Fruit fly (Drosophila melanogaster) whole organism, embryonic: Measurements from ENCODE around the gene Usp8.

Source experiments
- Adf1 ChIP-seq: fragments of 200-800 bp; sonication (Bioruptor generic); IDR thresholded peaks from 2 replicates; pipeline ENCODE4 v1.3.6; 2022; ENCODE audit warnings: missing biosample characterization, missing genetic modification characterization
- Aef1 ChIP-seq: fragments of 200-800 bp; sonication (Bioruptor generic); IDR thresholded peaks from 3 replicates; pipeline ENCODE4 v1.3.6; 2022; ENCODE audit warnings: missing biosample characterization, missing genetic modification characterization
- CG10321 ChIP-seq: fragments of 200-800 bp; sonication (Bioruptor generic); IDR thresholded peaks from 2 replicates; pipeline ENCODE4 v1.3.6; 2022; ENCODE audit warnings: missing biosample characterization, missing genetic modification characterization
- CG10431 ChIP-seq: fragments of 200-800 bp; sonication (Bioruptor generic); optimal IDR thresholded peaks from 3 replicates; lab custom pipeline; 2018; ENCODE audit warnings: missing biosample characterization, mild to moderate bottlenecking, missing genetic modification characterization
- CG12391 ChIP-seq: fragments of 200-800 bp; sonication (Bioruptor generic); optimal IDR thresholded peaks from 3 replicates; lab custom pipeline; 2018; ENCODE audit warnings: missing biosample characterization, mild to moderate bottlenecking, missing genetic modification characterization, moderate library complexity
- CG18476 ChIP-seq: fragments of 200-800 bp; sonication (Bioruptor generic); optimal IDR thresholded peaks from 2 replicates; lab custom pipeline; 2016; ENCODE audit warnings: missing biosample characterization, mild to moderate bottlenecking, missing genetic modification characterization
- CG18599 ChIP-seq: fragments of 200-800 bp; sonication (Bioruptor generic); optimal IDR thresholded peaks from 3 replicates; lab custom pipeline; 2017; ENCODE audit warnings: missing biosample characterization, missing genetic modification characterization, mild to moderate bottlenecking, moderate library complexity, missing genetic modification reagents
- CG2889 ChIP-seq: fragments of 200-800 bp; sonication (Bioruptor generic); IDR thresholded peaks from 3 replicates; pipeline ENCODE4 v1.3.6; 2022; ENCODE audit warnings: missing biosample characterization, missing genetic modification characterization
- CG30403 ChIP-seq: fragments of 200-800 bp; sonication (Bioruptor generic); optimal IDR thresholded peaks from 3 replicates; lab custom pipeline; 2016; ENCODE audit warnings: missing biosample characterization, missing genetic modification characterization
- CG31365 ChIP-seq: fragments of 200-800 bp; sonication (Bioruptor generic); optimal IDR thresholded peaks from 2 replicates; lab custom pipeline; 2018; ENCODE audit warnings: missing biosample characterization, mild to moderate bottlenecking, missing genetic modification characterization
- CG3163 ChIP-seq: fragments of 200-800 bp; sonication (Bioruptor generic); optimal IDR thresholded peaks from 3 replicates; lab custom pipeline; 2016; ENCODE audit warnings: missing biosample characterization, missing genetic modification characterization
- CG3726 ChIP-seq: fragments of 200-800 bp; sonication (Bioruptor generic); IDR thresholded peaks from 3 replicates; pipeline ENCODE4, ENCODE4 v1.3.6; 2022; ENCODE audit warnings: missing biosample characterization, missing genetic modification characterization
- CG3995 ChIP-seq: fragments of 200-800 bp; sonication (Bioruptor generic); optimal IDR thresholded peaks from 3 replicates; lab custom pipeline; 2016; ENCODE audit warnings: missing biosample characterization, missing genetic modification characterization
- CG4328 ChIP-seq: fragments of 200-800 bp; sonication (Bioruptor generic); optimal IDR thresholded peaks from 3 replicates; lab custom pipeline; 2017; ENCODE audit warnings: missing biosample characterization, missing genetic modification reagents, missing genetic modification characterization
- CG4617 ChIP-seq: fragments of 200-800 bp; sonication (Bioruptor generic); optimal IDR thresholded peaks from 3 replicates; lab custom pipeline; 2016; ENCODE audit warnings: missing biosample characterization, missing genetic modification characterization, borderline replicate concordance
- CG6813 ChIP-seq: fragments of 200-800 bp; sonication (Bioruptor generic); optimal IDR thresholded peaks from 2 replicates; lab custom pipeline; 2017; ENCODE audit warnings: missing biosample characterization, missing genetic modification characterization, mild to moderate bottlenecking, moderate library complexity, missing genetic modification reagents
- CG7987 ChIP-seq: fragments of 200-800 bp; sonication (Bioruptor generic); optimal IDR thresholded peaks from 2 replicates; lab custom pipeline; 2018; ENCODE audit warnings: missing biosample characterization, mild to moderate bottlenecking, missing genetic modification characterization, moderate library complexity
- CG8478 ChIP-seq: fragments of >200 bp; optimal IDR thresholded peaks from 2 replicates; lab custom pipeline; 2018
- CG8944 ChIP-seq: fragments of 200-800 bp; sonication (Bioruptor generic); optimal IDR thresholded peaks from 3 replicates; lab custom pipeline; 2016; ENCODE audit warnings: missing biosample characterization, missing genetic modification characterization
- CG9727 ChIP-seq: fragments of 200-800 bp; sonication (Bioruptor generic); optimal IDR thresholded peaks from 3 replicates; lab custom pipeline; 2017; ENCODE audit warnings: missing biosample characterization, mild to moderate bottlenecking, missing genetic modification characterization
- CG9817 ChIP-seq: fragments of 200-800 bp; sonication (Bioruptor generic); optimal IDR thresholded peaks from 2 replicates; lab custom pipeline; 2018; ENCODE audit warnings: missing biosample characterization, mild to moderate bottlenecking, missing genetic modification characterization, moderate library complexity
- CTCF ChIP-seq: fragments of 200-800 bp; sonication (Bioruptor generic); optimal IDR thresholded peaks from 2 replicates; lab custom pipeline; 2017; ENCODE audit warnings: missing biosample characterization, mild to moderate bottlenecking, missing genetic modification characterization, moderate library complexity
- MESR4 ChIP-seq: fragments of 200-800 bp; sonication (Bioruptor generic); optimal IDR thresholded peaks from 2 replicates; lab custom pipeline; 2018; ENCODE audit warnings: missing biosample characterization, mild to moderate bottlenecking, missing genetic modification characterization, moderate library complexity
- Myb ChIP-seq: fragments of 200-800 bp; sonication (Bioruptor generic); optimal IDR thresholded peaks from 2 replicates; lab custom pipeline; 2016; ENCODE audit warnings: missing biosample characterization, missing genetic modification characterization
- NFAT ChIP-seq: fragments of 200-800 bp; sonication (Bioruptor generic); IDR thresholded peaks from 2 replicates; pipeline ENCODE4 v1.3.6; 2022; ENCODE audit warnings: missing biosample characterization, missing genetic modification characterization
- Nf-YA ChIP-seq: fragments of 200-800 bp; sonication (Bioruptor generic); IDR thresholded peaks from 2 replicates; pipeline ENCODE4 v1.3.6; 2022; ENCODE audit warnings: missing biosample characterization, missing genetic modification characterization
- Nf-YC ChIP-seq: fragments of 200-800 bp; optimal IDR thresholded peaks from 3 replicates; lab custom pipeline; 2019; ENCODE audit warnings: missing biosample characterization, mild to moderate bottlenecking, missing genetic modification characterization, moderate library complexity
- Sry-δ ChIP-seq: fragments of 200-800 bp; sonication (Bioruptor generic); optimal IDR thresholded peaks from 2 replicates; lab custom pipeline; 2016; ENCODE audit warnings: missing biosample characterization, missing genetic modification characterization
- Tbp ChIP-seq: fragments of >200 bp; optimal IDR thresholded peaks from 2 replicates; lab custom pipeline; 2018; ENCODE audit warnings: missing biosample characterization, missing genetic modification characterization
- YL-1 ChIP-seq: fragments of 200-800 bp; sonication (Bioruptor generic); optimal IDR thresholded peaks from 3 replicates; lab custom pipeline; 2017; ENCODE audit warnings: missing biosample characterization, mild to moderate bottlenecking, missing genetic modification characterization
- ab ChIP-seq: fragments of 200-800 bp; sonication (Bioruptor generic); optimal IDR thresholded peaks from 2 replicates; lab custom pipeline; 2016; ENCODE audit warnings: missing biosample characterization, missing genetic modification characterization
- aop ChIP-seq: fragments of 200-800 bp; sonication (Bioruptor generic); IDR thresholded peaks from 2 replicates; pipeline ENCODE4 v1.3.6; 2022; ENCODE audit warnings: missing biosample characterization, missing genetic modification characterization
- cad ChIP-seq: fragments of >200 bp; optimal IDR thresholded peaks from 2 replicates; lab custom pipeline; 2017; ENCODE audit warnings: missing biosample characterization, missing genetic modification characterization
- cg ChIP-seq: fragments of 200-800 bp; sonication (Bioruptor generic); optimal IDR thresholded peaks from 3 replicates; lab custom pipeline; 2019; ENCODE audit warnings: missing biosample characterization, mild to moderate bottlenecking, missing genetic modification characterization, moderate library complexity
- chinmo ChIP-seq: fragments of 200-800 bp; sonication (Bioruptor generic); IDR thresholded peaks from 4 replicates; pipeline ENCODE4 v1.3.6; 2022; ENCODE audit warnings: missing biosample characterization, missing genetic modification characterization; ENCODE audit not compliant: partially characterized antibody
- chm ChIP-seq: fragments of 200-800 bp; sonication (Bioruptor generic); IDR thresholded peaks from 2 replicates; pipeline ENCODE4 v1.3.6; 2022; ENCODE audit warnings: missing biosample characterization, missing genetic modification characterization
- ci ChIP-seq: fragments of 200-800 bp; sonication (Bioruptor generic); IDR thresholded peaks from 3 replicates; pipeline ENCODE4 v1.3.6; 2022; ENCODE audit warnings: missing biosample characterization, missing genetic modification characterization
- crol ChIP-seq: fragments of 200-800 bp; sonication (Bioruptor generic); IDR thresholded peaks from 2 replicates; pipeline ENCODE4 v1.3.6; 2022; ENCODE audit warnings: missing biosample characterization, missing genetic modification characterization
- danr ChIP-seq: fragments of 200-800 bp; sonication (Bioruptor generic); IDR thresholded peaks from 2 replicates; pipeline ENCODE4 v1.3.6; 2022; ENCODE audit warnings: missing biosample characterization, missing genetic modification characterization
- fd64A ChIP-seq: fragments of 200-800 bp; sonication (Bioruptor generic); optimal IDR thresholded peaks from 3 replicates; lab custom pipeline; 2018; ENCODE audit warnings: missing biosample characterization, mild to moderate bottlenecking, missing genetic modification characterization
- gsb-n ChIP-seq: fragments of 200-800 bp; sonication (Bioruptor generic); optimal IDR thresholded peaks from 3 replicates; lab custom pipeline; 2018; ENCODE audit warnings: missing biosample characterization, mild to moderate bottlenecking, missing genetic modification characterization
- nerfin-1 ChIP-seq: fragments of 200-800 bp; sonication (Bioruptor generic); optimal IDR thresholded peaks from 3 replicates; lab custom pipeline; 2019; ENCODE audit warnings: missing biosample characterization, mild to moderate bottlenecking, missing genetic modification characterization, moderate library complexity
- nerfin-2 ChIP-seq: fragments of 200-800 bp; sonication (Bioruptor generic); IDR thresholded peaks from 2 replicates; pipeline ENCODE4 v1.3.6; 2022; ENCODE audit warnings: missing biosample characterization, missing genetic modification characterization; ENCODE audit not compliant: partially characterized antibody
- nom ChIP-seq: fragments of 200-800 bp; sonication (Bioruptor generic); optimal IDR thresholded peaks from 2 replicates; lab custom pipeline; 2017; ENCODE audit warnings: missing biosample characterization, missing genetic modification characterization, mild to moderate bottlenecking, moderate library complexity, missing genetic modification reagents
- peb ChIP-seq: fragments of 200-800 bp; sonication (Bioruptor generic); IDR thresholded peaks from 2 replicates; pipeline ENCODE4 v1.3.6; 2022; ENCODE audit warnings: missing biosample characterization, missing genetic modification characterization
- sens ChIP-seq: fragments of 200-800 bp; sonication (Bioruptor generic); peaks from one replicate; lab custom pipeline; 2016; ENCODE audit warnings: missing biosample characterization, missing genetic modification characterization
- sens-2 ChIP-seq: fragments of 200-800 bp; sonication (Bioruptor generic); IDR thresholded peaks from 2 replicates; pipeline ENCODE4 v1.3.6; 2022; ENCODE audit warnings: missing biosample characterization, missing genetic modification characterization
- shn ChIP-seq: fragments of 200-800 bp; sonication (Bioruptor generic); optimal IDR thresholded peaks from 3 replicates; lab custom pipeline; 2016; ENCODE audit warnings: missing biosample characterization, missing genetic modification characterization
- sr ChIP-seq: fragments of 200-800 bp; sonication (Bioruptor generic); IDR thresholded peaks from 3 replicates; pipeline ENCODE4 v1.3.6; 2022; ENCODE audit warnings: missing biosample characterization, missing genetic modification characterization
- ssp ChIP-seq: fragments of 200-800 bp; sonication (Bioruptor generic); IDR thresholded peaks from 2 replicates; pipeline ENCODE4 v1.3.6; 2022; ENCODE audit warnings: missing biosample characterization, missing genetic modification characterization
- trem ChIP-seq: fragments of 200-800 bp; optimal IDR thresholded peaks from 3 replicates; lab custom pipeline; 2019; ENCODE audit warnings: missing biosample characterization, mild to moderate bottlenecking, missing genetic modification characterization, moderate library complexity

Gene Usp8

dm6 chr3R:21118784-21119183 lies 15.3 kb upstream of the Usp8 start, which contains the start of gene Bdbt (continued):
- no peak for TF ChIP-seq CG18599
- TF ChIP-seq CG10321 = no peak
- TF ChIP-seq aop = no peak
- peak; percentile 6 for TF ChIP-seq CG8944 (GFP tag; lab: Kevin White, UChicago)
- TF ChIP-seq Aef1 = peak; percentile 40; the same call in 2 of the 3 replicates
- peak; percentile 96 for TF ChIP-seq nerfin-2 (GFP tag; lab: Robert Waterston, UW)
- no peak for TF ChIP-seq CG3995 (GFP tag; lab: Kevin White, UChicago)
- TF ChIP-seq shn = no peak
- TF ChIP-seq ab = no peak
- TF ChIP-seq fd64A = no peak
- TF ChIP-seq CG9727 (GFP tag; lab: Kevin White, UChicago) = peak; percentile 8
- TF ChIP-seq CG18476 (GFP tag; lab: Kevin White, UChicago) = no peak
- TF ChIP-seq CG31365 = no peak
- TF ChIP-seq ci (GFP tag; lab: Robert Waterston, UW) = no peak
- TF ChIP-seq CG10431 (GFP tag; lab: Kevin White, UChicago) = no peak
- TF ChIP-seq sens-2 (GFP tag; lab: Robert Waterston, UW) = no peak
- peak; percentile 95 for TF ChIP-seq ssp (GFP tag; lab: Robert Waterston, UW)
- no peak for TF ChIP-seq cad (GFP tag; lab: Kevin White, UChicago)
- no peak for TF ChIP-seq CG12391 (tag; lab: Kevin White, UChicago)
- no peak for TF ChIP-seq Nf-YC (tag; lab: Kevin White, UChicago)
- no peak for TF ChIP-seq CG2889
- TF ChIP-seq CG30403 = peak; percentile 39
- TF ChIP-seq CG6813 (GFP tag; lab: Kevin White, UChicago) = no peak
- TF ChIP-seq danr (GFP tag; lab: Robert Waterston, UW) = no peak
- TF ChIP-seq CG7987 = no peak
- peak; percentile 13 for TF ChIP-seq Sry-δ (GFP tag; lab: Kevin White, UChicago)
- peak; percentile 7 for TF ChIP-seq Myb (GFP tag; lab: Kevin White, UChicago)
- no peak for TF ChIP-seq CG3726
- TF ChIP-seq sens (GFP tag; lab: Kevin White, UChicago) = peak; percentile 77

DNA sequence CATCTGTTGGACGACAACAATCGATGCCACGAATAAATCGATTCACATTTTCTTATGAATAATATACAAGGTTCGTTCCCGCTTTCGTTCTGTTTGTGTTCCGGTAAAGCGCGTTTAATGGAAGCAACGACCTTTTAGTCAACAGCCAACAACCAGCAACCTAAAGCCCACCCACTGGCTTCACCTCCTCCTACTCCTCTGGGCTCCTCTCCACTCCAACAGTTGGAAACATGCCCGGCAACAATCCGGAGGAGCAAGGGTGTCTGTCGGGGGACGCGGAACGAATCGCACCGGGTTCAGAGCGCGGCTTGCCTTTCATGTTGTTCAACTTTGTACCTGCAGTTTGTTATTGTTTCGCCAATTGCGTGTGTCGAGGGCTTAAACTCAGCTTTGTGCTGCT lies 9.8 kb upstream of the Usp8 start:
- TF ChIP-seq crol (GFP tag; lab: Robert Waterston, UW) (peak; percentile 58), Adf1 (GFP tag; lab: Robert Waterston, UW) (no peak), gsb-n (tag; lab: Kevin White, UChicago) (peak; percentile 35), Tbp (GFP tag; lab: Kevin White, UChicago) (no peak), chinmo (0 out of 4 replicates have a peak, but pooled peaks have one; percentile 58)

dm6 chr3R:21126673-21127284 lies 7.3 kb upstream of the Usp8 start:
- TF ChIP-seq CG4328 (no peak), chm (GFP tag; lab: Robert Waterston, UW) (0 out of 2 replicates have a peak, but pooled peaks have one; percentile 34), CTCF (GFP tag; lab: Kevin White, UChicago) (peak; percentile 73), nom (GFP tag; lab: Kevin White, UChicago) (peak; percentile 19), YL-1 (GFP tag; lab: Kevin White, UChicago) (peak; percentile 16), chinmo (0 out of 4 replicates have a peak, but pooled peaks have one; percentile 34), NFAT (GFP tag; lab: Robert Waterston, UW) (peak; percentile 18; the same call in 1 of the 2 replicates), cg (GFP tag; lab: Kevin White, UChicago) (peak; percentile 97), sens (GFP tag; lab: Kevin White, UChicago) (peak; percentile 35), CG3163 (GFP tag; lab: Kevin White, UChicago) (no peak), CG9817 (no peak), MESR4 (GFP tag; lab: Kevin White, UChicago) (peak; percentile 40), CG4617 (GFP tag; lab: Kevin White, UChicago) (peak; percentile 68), sr (GFP tag; lab: Robert Waterston, UW) (0 out of 3 replicates have a peak, but pooled peaks have one; percentile 26), Nf-YA (0 out of 2 replicates have a peak, but pooled peaks have one; percentile 6), CG8478 (lab: Kevin White, UChicago) (peak; percentile 92), trem (tag; lab: Kevin White, UChicago) (no peak), peb (GFP tag; lab: Robert Waterston, UW) (no peak), nerfin-1 (tag; lab: Kevin White, UChicago) (no peak)
